Fruit fly (Drosophila melanogaster) whole organism, embryonic: ENCODE data around the gene Snx27.

Experiments
- Adf1 ChIP-seq: fragments of 200-800 bp; sonication (Bioruptor generic); IDR thresholded peaks from 2 replicates; pipeline ENCODE4 v1.3.6; 2022; ENCODE audit warnings: missing biosample characterization, missing genetic modification characterization
- CG10431 ChIP-seq: fragments of 200-800 bp; sonication (Bioruptor generic); optimal IDR thresholded peaks from 3 replicates; lab custom pipeline; 2018; ENCODE audit warnings: missing biosample characterization, mild to moderate bottlenecking, missing genetic modification characterization
- CG11247 ChIP-seq: fragments of 200-800 bp; sonication (Bioruptor generic); IDR thresholded peaks from 2 replicates; pipeline ENCODE4 v1.3.6; 2022; ENCODE audit warnings: missing biosample characterization, missing genetic modification characterization
- CG11398 ChIP-seq: fragments of 200-800 bp; sonication (Bioruptor generic); optimal IDR thresholded peaks from 2 replicates; lab custom pipeline; 2016; ENCODE audit warnings: missing biosample characterization, missing genetic modification characterization
- CG13424 ChIP-seq: fragments of 200-800 bp; sonication (Bioruptor generic); optimal IDR thresholded peaks from 2 replicates; lab custom pipeline; 2019; ENCODE audit warnings: missing biosample characterization, mild to moderate bottlenecking, missing genetic modification characterization, moderate library complexity
- CG15696 ChIP-seq: fragments of 200-800 bp; sonication (Bioruptor generic); optimal IDR thresholded peaks from 2 replicates; lab custom pipeline; 2019; ENCODE audit warnings: missing biosample characterization, mild to moderate bottlenecking, missing genetic modification characterization, moderate library complexity
- CG17612 ChIP-seq: fragments of 200-800 bp; sonication (Bioruptor generic); IDR thresholded peaks from 2 replicates; pipeline ENCODE4 v1.3.6; 2022; ENCODE audit warnings: missing biosample characterization, missing genetic modification characterization
- CG2120 ChIP-seq: fragments of 200-800 bp; sonication (Bioruptor generic); optimal IDR thresholded peaks from 3 replicates; lab custom pipeline; 2016; ENCODE audit warnings: missing biosample characterization, missing genetic modification characterization
- CG2875 ChIP-seq: fragments of 200-800 bp; sonication (Bioruptor generic); optimal IDR thresholded peaks from 2 replicates; lab custom pipeline; 2017; ENCODE audit warnings: missing biosample characterization, mild to moderate bottlenecking, missing genetic modification characterization, missing genetic modification reagents
- CG32772 ChIP-seq: fragments of 200-800 bp; sonication (Bioruptor generic); IDR thresholded peaks from 2 replicates; pipeline ENCODE4 v1.3.6; 2022; ENCODE audit warnings: missing biosample characterization, missing genetic modification characterization
- CG33213 ChIP-seq: fragments of 200-800 bp; sonication (Bioruptor generic); optimal IDR thresholded peaks from 3 replicates; lab custom pipeline; 2016; ENCODE audit warnings: missing biosample characterization, missing genetic modification characterization
- CG3407 ChIP-seq: fragments of 200-800 bp; sonication (Bioruptor generic); optimal IDR thresholded peaks from 2 replicates; lab custom pipeline; 2018; ENCODE audit warnings: missing biosample characterization, mild to moderate bottlenecking, missing genetic modification characterization
- CG4854 ChIP-seq: fragments of 200-800 bp; sonication (Bioruptor generic); optimal IDR thresholded peaks from 2 replicates; lab custom pipeline; 2016; ENCODE audit warnings: missing biosample characterization, missing genetic modification characterization, inconsistent platforms
- CG5180 ChIP-seq: fragments of 200-800 bp; sonication (Bioruptor generic); optimal IDR thresholded peaks from 3 replicates; lab custom pipeline; 2017; ENCODE audit warnings: missing biosample characterization, missing genetic modification characterization, mild to moderate bottlenecking, moderate library complexity, missing genetic modification reagents
- CG7357 ChIP-seq: fragments of 200-800 bp; sonication (Bioruptor generic); IDR thresholded peaks from 3 replicates; pipeline ENCODE4 v1.3.6; 2022; ENCODE audit warnings: missing biosample characterization, missing genetic modification characterization
- CG7556 ChIP-seq: fragments of 200-800 bp; sonication (Bioruptor generic); optimal IDR thresholded peaks from 2 replicates; lab custom pipeline; 2017; ENCODE audit warnings: missing biosample characterization, mild to moderate bottlenecking, missing genetic modification characterization
- CG8359 ChIP-seq: fragments of 200-800 bp; sonication (Bioruptor generic); optimal IDR thresholded peaks from 2 replicates; lab custom pipeline; 2017; ENCODE audit warnings: missing biosample characterization, mild to moderate bottlenecking, missing genetic modification characterization, borderline replicate concordance
- CG9437 ChIP-seq: fragments of 200-800 bp; sonication (Bioruptor generic); optimal IDR thresholded peaks from 2 replicates; lab custom pipeline; 2018; ENCODE audit warnings: missing biosample characterization, mild to moderate bottlenecking, missing genetic modification characterization
- Eip74EF ChIP-seq, 2 experiments: fragments of 200-800 bp in 1 of 2; fragments of >200 bp in 1 of 2; sonication (Bioruptor generic) in 1 of 2; optimal IDR thresholded peaks; 2 replicates each; lab custom pipeline; 2017 to 2019; ENCODE audit warnings: missing biosample characterization in 2 of 2, missing genetic modification characterization in 2 of 2, mild to moderate bottlenecking in 1 of 2, moderate library complexity in 1 of 2
- Elba2 ChIP-seq: fragments of 200-800 bp; sonication (Bioruptor generic); optimal IDR thresholded peaks from 3 replicates; lab custom pipeline; 2016; ENCODE audit warnings: missing biosample characterization, missing genetic modification characterization
- HLH4C ChIP-seq: fragments of 200-800 bp; sonication (Bioruptor generic); IDR thresholded peaks from 3 replicates; pipeline ENCODE4 v1.3.6; 2022; ENCODE audit warnings: missing biosample characterization, missing genetic modification characterization; ENCODE audit not compliant: partially characterized antibody
- HLH54F ChIP-seq: fragments of 200-800 bp; sonication (Bioruptor generic); optimal IDR thresholded peaks from 3 replicates; lab custom pipeline; 2016; ENCODE audit warnings: missing biosample characterization, missing genetic modification characterization
- HmgZ ChIP-seq: fragments of 200-800 bp; sonication (Bioruptor generic); optimal IDR thresholded peaks from 2 replicates; lab custom pipeline; 2018; ENCODE audit warnings: missing biosample characterization, mild to moderate bottlenecking, missing genetic modification characterization
- MBD-R2 ChIP-seq: fragments of 200-800 bp; sonication (Bioruptor generic); IDR thresholded peaks from 2 replicates; pipeline ENCODE4 v1.3.6; 2022; ENCODE audit warnings: missing biosample characterization, missing genetic modification characterization
- Stat92E ChIP-seq, 3 experiments: fragments of >200 bp in 2 of 3; fragments of 200-800 bp in 1 of 3; sonication (Bioruptor generic) in 1 of 3; optimal IDR thresholded peaks; 2 replicates each; lab custom pipeline; 2017 to 2019; ENCODE audit warnings: missing biosample characterization in 3 of 3, missing genetic modification characterization in 3 of 3, mild to moderate bottlenecking in 1 of 3, moderate library complexity in 1 of 3
- Xbp1 ChIP-seq: fragments of 200-800 bp; sonication (Bioruptor generic); optimal IDR thresholded peaks from 3 replicates; lab custom pipeline; 2016; ENCODE audit warnings: missing biosample characterization, mild to moderate bottlenecking, missing genetic modification characterization
- Xrp1 ChIP-seq: fragments of 200-800 bp; sonication (Bioruptor generic); IDR thresholded peaks from 2 replicates; pipeline ENCODE4 v1.3.6; 2022; ENCODE audit warnings: missing biosample characterization, missing genetic modification characterization
- bcd ChIP-seq: fragments of 200-800 bp; sonication (Bioruptor generic); optimal IDR thresholded peaks from 2 replicates; lab custom pipeline; 2017; ENCODE audit warnings: missing biosample characterization, mild to moderate bottlenecking, missing genetic modification characterization
- caup ChIP-seq: fragments of 200-800 bp; sonication (Bioruptor generic); optimal IDR thresholded peaks from 3 replicates; lab custom pipeline; 2017; ENCODE audit warnings: missing biosample characterization, mild to moderate bottlenecking, missing genetic modification characterization, moderate library complexity; ENCODE audit not compliant: severe bottlenecking
- corto ChIP-seq: fragments of 200-800 bp; sonication (Bioruptor generic); optimal IDR thresholded peaks from 2 replicates; lab custom pipeline; 2016; ENCODE audit warnings: missing biosample characterization, mild to moderate bottlenecking, missing genetic modification characterization, moderate library complexity
- dimm ChIP-seq: fragments of 200-800 bp; sonication (Bioruptor generic); IDR thresholded peaks from 2 replicates; pipeline ENCODE4 v1.3.6; 2022; ENCODE audit warnings: missing biosample characterization, missing genetic modification characterization
- fd102C ChIP-seq: fragments of 200-800 bp; sonication (Bioruptor generic); optimal IDR thresholded peaks from 2 replicates; lab custom pipeline; 2018; ENCODE audit warnings: missing biosample characterization, mild to moderate bottlenecking, missing genetic modification characterization, moderate library complexity
- her ChIP-seq: fragments of 200-800 bp; sonication (Bioruptor generic); optimal IDR thresholded peaks from 2 replicates; lab custom pipeline; 2016; ENCODE audit warnings: missing biosample characterization, missing genetic modification characterization
- hkb ChIP-seq, 2 experiments: fragments of 200-800 bp in 1 of 2; fragments of >200 bp in 1 of 2; sonication (Bioruptor generic) in 1 of 2; IDR thresholded peaks in 1 of 2; optimal IDR thresholded peaks in 1 of 2; 2 replicates each; pipeline versions ENCODE4 v1.3.6 to Lab custom; 2017 to 2022; ENCODE audit warnings: missing biosample characterization in 1 of 2, missing genetic modification characterization in 1 of 2
- jumu ChIP-seq: fragments of 200-800 bp; sonication (Bioruptor generic); optimal IDR thresholded peaks from 3 replicates; lab custom pipeline; 2016; ENCODE audit warnings: missing biosample characterization, missing genetic modification characterization
- org-1 ChIP-seq: fragments of 200-800 bp; sonication (Bioruptor generic); optimal IDR thresholded peaks from 2 replicates; lab custom pipeline; 2017; ENCODE audit warnings: missing biosample characterization, missing genetic modification characterization
- otp ChIP-seq: fragments of 200-800 bp; sonication (Bioruptor generic); IDR thresholded peaks from 3 replicates; pipeline ENCODE4, ENCODE4 v1.3.6; 2022; ENCODE audit warnings: missing biosample characterization, missing genetic modification characterization
- phol ChIP-seq: fragments of 200-800 bp; sonication (Bioruptor generic); optimal IDR thresholded peaks from 3 replicates; lab custom pipeline; 2018; ENCODE audit warnings: missing biosample characterization, mild to moderate bottlenecking, missing genetic modification characterization, moderate library complexity
- pros ChIP-seq: fragments of 200-800 bp; sonication (Bioruptor generic); optimal IDR thresholded peaks from 3 replicates; lab custom pipeline; 2019; ENCODE audit warnings: missing biosample characterization, mild to moderate bottlenecking, missing genetic modification characterization, moderate library complexity
- psq ChIP-seq: fragments of 200-800 bp; sonication (Bioruptor generic); optimal IDR thresholded peaks from 2 replicates; lab custom pipeline; 2017; ENCODE audit warnings: missing biosample characterization, missing genetic modification characterization
- pum ChIP-seq: fragments of 200-800 bp; sonication (Bioruptor generic); optimal IDR thresholded peaks from 2 replicates; lab custom pipeline; 2016; ENCODE audit warnings: missing biosample characterization, missing genetic modification characterization
- run ChIP-seq: fragments of 200-800 bp; sonication (Bioruptor generic); optimal IDR thresholded peaks from 3 replicates; lab custom pipeline; 2018; ENCODE audit warnings: missing biosample characterization, mild to moderate bottlenecking, missing genetic modification characterization
- sens ChIP-seq: fragments of 200-800 bp; sonication (Bioruptor generic); peaks from one replicate; lab custom pipeline; 2016; ENCODE audit warnings: missing biosample characterization, missing genetic modification characterization
- sim ChIP-seq: fragments of 200-800 bp; sonication (Bioruptor generic); IDR thresholded peaks from 2 replicates; pipeline ENCODE4 v1.3.6; 2022; ENCODE audit warnings: missing biosample characterization, missing genetic modification characterization
- stwl ChIP-seq: fragments of 200-800 bp; sonication (Bioruptor generic); optimal IDR thresholded peaks from 3 replicates; lab custom pipeline; 2018; ENCODE audit warnings: missing biosample characterization, mild to moderate bottlenecking, missing genetic modification characterization, moderate library complexity
- tap ChIP-seq: fragments of 200-800 bp; optimal IDR thresholded peaks from 3 replicates; lab custom pipeline; 2019; ENCODE audit warnings: missing biosample characterization, mild to moderate bottlenecking, missing genetic modification characterization, moderate library complexity

Snx27 gene

dm6 chrX:5745840-5746815 is 8.3 kb upstream of the Snx27 start (continued):
- TF ChIP-seq CG8359 (no peak), CG4854 (peak; percentile 52), jumu (GFP tag; lab: Kevin White, UChicago) (peak; percentile 43), CG5180 (peak; percentile 63), MBD-R2 (GFP tag; lab: Robert Waterston, UW) (no peak; the same call in 1 of the 2 replicates), dimm (GFP tag; lab: Robert Waterston, UW) (peak; percentile 60; the same call in 1 of the 2 replicates), CG13424 (peak; percentile 82), Elba2 (GFP tag; lab: Kevin White, UChicago) (no peak), CG32772 (GFP tag; lab: Robert Waterston, UW) (peak; percentile 70), CG10431 (GFP tag; lab: Kevin White, UChicago) (peak; percentile 37), CG2875 (GFP tag; lab: Kevin White, UChicago) (peak; percentile 28), CG3407 (peak; percentile 51), fd102C (GFP tag; lab: Kevin White, UChicago) (no peak), phol (peak; percentile 67), Stat92E (GFP tag; optimal IDR thresholded peaks at IDR 0.05; lab: Kevin White, UChicago) (no peak), CG9437 (GFP tag; lab: Kevin White, UChicago) (peak; percentile 9), HLH54F (GFP tag; lab: Kevin White, UChicago) (peak; percentile 62), corto (GFP tag; lab: Kevin White, UChicago) (peak; percentile 56), otp (GFP tag; lab: Robert Waterston, UW) (peak; percentile 57; the same call in 2 of the 3 replicates), CG11247 (GFP tag; lab: Robert Waterston, UW) (peak; percentile 72), CG2120 (peak; percentile 73), hkb (optimal IDR thresholded peaks at IDR 0.05; lab: Kevin White, UChicago) (no peak), hkb (GFP tag; IDR thresholded peaks at IDR 0.05; lab: Robert Waterston, UW) (peak; percentile 80), psq (GFP tag; lab: Kevin White, UChicago) (no peak), sim (GFP tag; lab: Robert Waterston, UW) (0 out of 2 replicates have a peak, but pooled peaks have one; percentile 22), CG7357 (GFP tag; lab: Robert Waterston, UW) (peak; percentile 35; the same call in 1 of the 3 replicates), org-1 (peak; percentile 66), CG33213 (GFP tag; lab: Kevin White, UChicago) (peak; percentile 11), pum (GFP tag; lab: Kevin White, UChicago) (peak; percentile 48), her (GFP tag; lab: Kevin White, UChicago) (no peak), HLH4C (GFP tag; lab: Robert Waterston, UW) (peak; percentile 60), Eip74EF (GFP tag; optimal IDR thresholded peaks at IDR 0.05; lab: Kevin White, UChicago) (peak in 1 of 2 experiments; percentile 53), Xrp1 (GFP tag; lab: Robert Waterston, UW) (peak; percentile 82), pros (peak; percentile 14), Adf1 (GFP tag; lab: Robert Waterston, UW) (no peak; the same call in 1 of the 2 replicates), tap (tag; lab: Kevin White, UChicago) (peak; percentile 71), stwl (tag; lab: Kevin White, UChicago) (no peak), run (tag; lab: Kevin White, UChicago) (peak; percentile 29), CG7556 (peak; percentile 77), Xbp1 (GFP tag; lab: Kevin White, UChicago) (peak; percentile 74), bcd (GFP tag; lab: Kevin White, UChicago) (peak; percentile 76), caup (peak; percentile 71), CG15696 (tag; lab: Kevin White, UChicago) (peak; percentile 24), CG17612 (GFP tag; lab: Robert Waterston, UW) (peak; percentile 42; the same call in 1 of the 2 replicates), sens (GFP tag; lab: Kevin White, UChicago) (peak; percentile 86), HmgZ (peak; percentile 49), CG11398 (GFP tag; lab: Kevin White, UChicago) (no peak)
